Fruit fly (Drosophila melanogaster) whole organism, wandering third instar larva: Measurements from ENCODE around the gene Ir68b.

Experiments used
- CG32264 ChIP-seq: fragments of 200-800 bp; sonication (Bioruptor generic); optimal IDR thresholded peaks from 2 replicates; lab custom pipeline; 2016; ENCODE audit warnings: missing biosample characterization, missing genetic modification characterization
- Jra ChIP-seq: sonication (Bioruptor generic); optimal IDR thresholded peaks from 2 replicates; lab custom pipeline; 2016; ENCODE audit warnings: missing biosample characterization, missing genetic modification characterization
- br ChIP-seq: fragments of 200-800 bp; sonication (Bioruptor generic); optimal IDR thresholded peaks from 2 replicates; lab custom pipeline; 2016; ENCODE audit warnings: missing biosample characterization, missing genetic modification characterization

- no peak for TF ChIP-seq Jra (GFP tag; lab: Kevin White, UChicago)
- TF ChIP-seq CG32264 (GFP tag; lab: Kevin White, UChicago) = no peak
- TF ChIP-seq br (GFP tag; lab: Kevin White, UChicago) = no peak
Measured at dm6 chr3L:12083092-12083680, 44.0 kb downstream of the Ir68b start.
